Worm (Caenorhabditis elegans) whole organism, mixed stage, embryonic: ENCODE measurements around the gene Y48A6C.4.

Source experiments
- M03D4.4 ChIP-seq: sonication (generic microtip); optimal IDR thresholded peaks from 2 replicates; lab custom pipeline; 2017; ENCODE audit warnings: mild to moderate bottlenecking, missing genetic modification characterization, missing compliant biosample characterization
- bed-3 ChIP-seq: fragments of 200-800 bp; sonication (Bioruptor generic); optimal IDR thresholded peaks from 3 replicates; lab custom pipeline; 2018; ENCODE audit warnings: mild to moderate bottlenecking, missing genetic modification characterization, moderate library complexity, missing compliant biosample characterization
- ceh-39 ChIP-seq: fragments of 150-350 bp; optimal IDR thresholded peaks from 2 replicates; lab custom pipeline; 2014; ENCODE audit warnings: missing biosample characterization, missing genetic modification characterization
- ceh-43 ChIP-seq: fragments of 200-800 bp; sonication (Bioruptor generic); optimal IDR thresholded peaks from 2 replicates; lab custom pipeline; 2018; ENCODE audit warnings: mild to moderate bottlenecking, missing genetic modification characterization, moderate library complexity, missing compliant biosample characterization
- ceh-83 ChIP-seq: fragments of 200-800 bp; sonication (Bioruptor generic); optimal IDR thresholded peaks from 2 replicates; lab custom pipeline; 2018; ENCODE audit warnings: mild to moderate bottlenecking, missing genetic modification characterization, missing compliant biosample characterization
- ces-1 ChIP-seq: fragments of 150-350 bp; optimal IDR thresholded peaks from 2 replicates; lab custom pipeline; 2014; ENCODE audit warnings: missing biosample characterization, missing genetic modification reagents, missing genetic modification characterization
- cnd-1 ChIP-seq: fragments of 200-800 bp; sonication (Bioruptor generic); optimal IDR thresholded peaks from 2 replicates; lab custom pipeline; 2018; ENCODE audit warnings: mild to moderate bottlenecking, missing genetic modification characterization, missing compliant biosample characterization
- drap-1 ChIP-seq: fragments of 200-800 bp; sonication (Bioruptor generic); optimal IDR thresholded peaks from 3 replicates; lab custom pipeline; 2018; ENCODE audit warnings: mild to moderate bottlenecking, missing genetic modification characterization, missing compliant biosample characterization
- elt-1 ChIP-seq: sonication (generic microtip); optimal IDR thresholded peaks from 2 replicates; lab custom pipeline; 2017; ENCODE audit warnings: missing genetic modification characterization, mild to moderate bottlenecking, missing compliant biosample characterization, antibody characterized with exemption, moderate library complexity, borderline replicate concordance; ENCODE audit not compliant: insufficient read depth
- elt-3 ChIP-seq: fragments of 150-350 bp; optimal IDR thresholded peaks from 2 replicates; lab custom pipeline; 2014; ENCODE audit warnings: missing biosample characterization, missing genetic modification characterization
- flh-1 ChIP-seq: fragments of 200-800 bp; sonication (Bioruptor generic); optimal IDR thresholded peaks from 2 replicates; lab custom pipeline; 2018; ENCODE audit warnings: mild to moderate bottlenecking, missing genetic modification characterization, moderate library complexity, missing compliant biosample characterization
- ham-2 ChIP-seq: fragments of 200-800 bp; sonication (Bioruptor generic); optimal IDR thresholded peaks from 2 replicates; lab custom pipeline; 2018; ENCODE audit warnings: mild to moderate bottlenecking, missing genetic modification characterization, missing compliant biosample characterization
- hlh-1 ChIP-seq: fragments of 150-350 bp; optimal IDR thresholded peaks from 2 replicates; lab custom pipeline; 2014; ENCODE audit warnings: missing biosample characterization, missing genetic modification reagents, missing genetic modification characterization
- lin-13 ChIP-seq: fragments of 150-350 bp; optimal IDR thresholded peaks from 2 replicates; lab custom pipeline; 2014; ENCODE audit warnings: missing biosample characterization, missing genetic modification characterization
- lin-32 ChIP-seq: fragments of 200-800 bp; sonication (Bioruptor generic); optimal IDR thresholded peaks from 2 replicates; lab custom pipeline; 2018; ENCODE audit warnings: mild to moderate bottlenecking, missing genetic modification characterization, missing compliant biosample characterization
- lsy-2 ChIP-seq: fragments of 150-350 bp; optimal IDR thresholded peaks from 2 replicates; lab custom pipeline; 2014; ENCODE audit warnings: missing biosample characterization, missing genetic modification characterization
- mab-5 ChIP-seq: fragments of 150-350 bp; optimal IDR thresholded peaks from 2 replicates; lab custom pipeline; 2014; ENCODE audit warnings: missing biosample characterization, missing genetic modification characterization
- mep-1 ChIP-seq: fragments of 150-350 bp; optimal IDR thresholded peaks from 2 replicates; lab custom pipeline; 2017; ENCODE audit warnings: missing biosample characterization, missing genetic modification reagents, missing genetic modification characterization, inconsistent platforms
- mls-2 ChIP-seq: sonication (generic microtip); optimal IDR thresholded peaks from 2 replicates; lab custom pipeline; 2016; ENCODE audit warnings: mild to moderate bottlenecking, missing genetic modification characterization, moderate library complexity, missing compliant biosample characterization
- nhr-12 ChIP-seq: fragments of 150-350 bp; optimal IDR thresholded peaks from 2 replicates; lab custom pipeline; 2014; ENCODE audit warnings: missing biosample characterization, missing genetic modification characterization
- nhr-2 ChIP-seq: fragments of 150-350 bp; optimal IDR thresholded peaks from 2 replicates; lab custom pipeline; 2014; ENCODE audit warnings: missing biosample characterization, missing genetic modification characterization
- nhr-237 ChIP-seq: fragments of 150-350 bp; optimal IDR thresholded peaks from 2 replicates; lab custom pipeline; 2014; ENCODE audit warnings: missing biosample characterization, missing genetic modification characterization
- nhr-28 ChIP-seq: fragments of 150-350 bp; optimal IDR thresholded peaks from 2 replicates; lab custom pipeline; 2014; ENCODE audit warnings: missing biosample characterization, missing genetic modification characterization
- nhr-76 ChIP-seq: sonication (generic microtip); optimal IDR thresholded peaks from 2 replicates; lab custom pipeline; 2017; ENCODE audit warnings: missing biosample characterization, missing genetic modification characterization
- pha-4 ChIP-seq: fragments of 150-350 bp; optimal IDR thresholded peaks from 2 replicates; lab custom pipeline; 2018; ENCODE audit warnings: missing biosample characterization, missing genetic modification reagents, missing genetic modification characterization
- sem-2 ChIP-seq: fragments of 200-800 bp; sonication (Bioruptor generic); optimal IDR thresholded peaks from 2 replicates; lab custom pipeline; 2018; ENCODE audit warnings: mild to moderate bottlenecking, missing genetic modification characterization, missing compliant biosample characterization
- sptf-1 ChIP-seq: sonication (generic microtip); optimal IDR thresholded peaks from 2 replicates; lab custom pipeline; 2017; ENCODE audit warnings: mild to moderate bottlenecking, missing genetic modification characterization, moderate library complexity, missing compliant biosample characterization
- tbx-8 ChIP-seq: fragments of 200-800 bp; sonication (Bioruptor generic); optimal IDR thresholded peaks from 2 replicates; lab custom pipeline; 2018; ENCODE audit warnings: mild to moderate bottlenecking, missing genetic modification characterization, moderate library complexity, missing compliant biosample characterization
- unc-120 ChIP-seq: sonication (generic microtip); optimal IDR thresholded peaks from 2 replicates; lab custom pipeline; 2017; ENCODE audit warnings: missing genetic modification characterization, missing compliant biosample characterization; ENCODE audit not compliant: poor library complexity, severe bottlenecking
- unc-39 ChIP-seq: fragments of 150-350 bp; optimal IDR thresholded peaks from 2 replicates; lab custom pipeline; 2014; ENCODE audit warnings: missing biosample characterization, missing genetic modification characterization
- unc-62 ChIP-seq: fragments of 150-350 bp; optimal IDR thresholded peaks from 2 replicates; lab custom pipeline; 2014; ENCODE audit warnings: missing biosample characterization, missing genetic modification reagents, missing genetic modification characterization
- zip-8 ChIP-seq: fragments of 150-350 bp; optimal IDR thresholded peaks from 2 replicates; lab custom pipeline; 2014; ENCODE audit warnings: missing biosample characterization, missing genetic modification characterization
- ztf-11 ChIP-seq: fragments of 150-350 bp; optimal IDR thresholded peaks from 2 replicates; lab custom pipeline; 2014; ENCODE audit warnings: missing biosample characterization, missing genetic modification characterization

Y48A6C.4 gene

DNA sequence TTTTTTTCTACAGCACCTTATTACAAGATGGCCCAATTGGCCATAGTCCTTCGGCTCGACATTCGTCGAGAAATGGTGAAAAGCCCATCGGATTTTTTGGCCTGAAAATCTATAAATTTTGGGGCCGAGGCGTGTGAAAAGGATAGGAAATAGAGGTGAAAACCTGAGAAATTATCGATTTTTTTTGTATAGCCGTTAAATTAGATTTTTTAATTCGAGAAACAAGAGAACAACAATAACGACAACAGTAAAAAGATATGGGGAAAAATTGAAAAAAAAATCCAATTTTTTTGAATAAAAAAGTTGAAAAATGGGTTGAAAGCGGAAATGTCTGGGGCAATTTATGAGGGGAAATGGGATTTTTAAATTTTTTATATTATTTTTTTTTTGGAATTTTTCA, 19.7 kb upstream of the Y48A6C.4 start, which contains the start of gene hmt-1:
Gene hmt-1 (minus strand): TSS at position 101 of the 400 bp plus-strand sequence.
- no peak for TF ChIP-seq mab-5 (tag; lab: Kevin White, UChicago)

DNA sequence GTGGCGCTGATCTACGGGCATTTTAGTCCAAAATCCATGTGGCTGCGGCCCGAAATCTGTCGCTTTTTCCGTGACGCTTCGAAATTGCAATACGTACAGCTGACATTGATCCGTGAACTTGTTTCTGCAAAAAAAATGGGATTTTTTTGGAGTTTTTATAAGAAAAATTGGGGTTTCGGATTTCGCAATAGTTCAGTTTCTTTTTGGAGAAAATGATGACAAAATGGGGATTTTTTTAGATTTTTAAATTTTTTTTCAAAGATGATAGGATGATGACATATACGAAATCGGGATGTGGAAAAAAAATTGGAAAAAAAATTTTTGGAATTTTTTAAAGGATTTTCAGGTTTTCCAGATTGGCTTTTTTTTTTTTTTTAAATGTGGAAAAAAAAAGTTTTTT, 18.4 kb upstream of the Y48A6C.4 start:
- TF ChIP-seq ces-1 (GFP tag; lab: Kevin White, UChicago), result no peak
- TF ChIP-seq tbx-8 (GFP tag; lab: Kevin White, UChicago), result no peak
- TF ChIP-seq ham-2 (GFP tag; lab: Kevin White, UChicago), result no peak
- no peak for TF ChIP-seq lin-13 (tag; lab: Kevin White, UChicago)
- TF ChIP-seq drap-1, result no peak
- TF ChIP-seq elt-1 (tag; lab: Kevin White, UChicago), result no peak
- no peak for TF ChIP-seq mls-2
- no peak for TF ChIP-seq cnd-1 (tag; lab: Kevin White, UChicago)
- TF ChIP-seq mep-1 (tag; lab: Kevin White, UChicago), result no peak
- TF ChIP-seq zip-8 (tag; lab: Kevin White, UChicago), result no peak
- no peak for TF ChIP-seq lin-32

DNA sequence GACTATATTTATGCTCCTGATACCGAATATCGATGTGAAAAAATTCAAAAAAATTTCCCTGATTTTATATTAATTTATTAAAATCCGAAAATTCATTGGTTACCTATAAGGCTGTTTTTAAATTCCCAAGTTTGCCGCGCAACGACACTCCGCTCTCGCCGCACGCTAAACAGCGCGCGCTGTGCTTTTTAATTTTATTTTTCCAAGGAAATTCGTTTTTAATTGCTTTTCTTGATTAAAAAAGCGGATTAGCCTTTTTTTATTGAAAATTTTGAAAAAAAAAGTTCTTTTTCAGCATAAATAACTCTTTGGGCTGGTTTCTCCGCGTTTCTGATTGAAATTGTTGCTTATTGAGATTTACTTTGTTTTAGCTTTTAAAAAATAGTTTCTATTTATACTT, 12.3 kb upstream of the Y48A6C.4 start:
- TF ChIP-seq zip-8 (tag; lab: Kevin White, UChicago), result no peak
- no peak for TF ChIP-seq ham-2 (GFP tag; lab: Kevin White, UChicago)
- no peak for TF ChIP-seq M03D4.4 (tag; lab: Kevin White, UChicago)
- no peak for TF ChIP-seq unc-62 (GFP tag; lab: Kevin White, UChicago)
- TF ChIP-seq ceh-39, result no peak
- TF ChIP-seq nhr-237, result no peak
- no peak for TF ChIP-seq bed-3 (GFP tag; lab: Kevin White, UChicago)
- no peak for TF ChIP-seq ces-1 (GFP tag; lab: Kevin White, UChicago)
- no peak for TF ChIP-seq ceh-43 (GFP tag; lab: Kevin White, UChicago)
- TF ChIP-seq elt-3 (tag; lab: Kevin White, UChicago), result no peak
- TF ChIP-seq mab-5 (tag; lab: Kevin White, UChicago), result no peak
- no peak for TF ChIP-seq hlh-1 (tag; lab: Kevin White, UChicago)
- TF ChIP-seq nhr-76 (tag; lab: Kevin White, UChicago), result no peak
- no peak for TF ChIP-seq nhr-2
- no peak for TF ChIP-seq drap-1
- TF ChIP-seq lsy-2, result no peak

DNA sequence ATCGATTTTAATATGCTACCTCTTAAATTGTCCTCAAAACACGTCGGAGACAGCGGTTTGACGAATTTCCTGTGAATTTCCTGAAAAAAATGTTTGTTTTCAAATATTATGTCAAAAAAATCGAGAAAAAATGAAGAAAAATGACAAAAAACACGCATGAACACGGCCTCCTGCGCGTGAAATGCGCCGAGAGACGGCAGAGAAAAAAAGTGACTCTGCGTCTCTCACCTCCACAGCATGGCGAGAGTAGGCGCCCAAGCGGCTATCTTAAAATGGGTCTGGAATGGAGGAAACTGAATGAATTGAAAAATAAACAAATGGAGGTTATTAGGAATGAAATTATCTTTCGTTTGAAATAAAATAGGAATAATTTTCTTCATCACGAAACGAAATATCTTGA, 8.8 kb upstream of the Y48A6C.4 start:
- no peak for TF ChIP-seq unc-120 (tag; lab: Kevin White, UChicago)
- TF ChIP-seq sem-2 (GFP tag; lab: Kevin White, UChicago), result no peak
- TF ChIP-seq mls-2, result peak; percentile 53
- TF ChIP-seq M03D4.4 (tag; lab: Kevin White, UChicago), result peak; percentile 14
- TF ChIP-seq hlh-1 (tag; lab: Kevin White, UChicago), result no peak
- peak; percentile 74 for TF ChIP-seq sptf-1 (tag; lab: Kevin White, UChicago)
- TF ChIP-seq ces-1 (GFP tag; lab: Kevin White, UChicago), result peak; percentile 40
- TF ChIP-seq drap-1, result peak; percentile 4
- no peak for TF ChIP-seq ceh-83 (GFP tag; lab: Kevin White, UChicago)
- TF ChIP-seq lin-32, result no peak
- TF ChIP-seq nhr-76 (tag; lab: Kevin White, UChicago), result no peak
- TF ChIP-seq ceh-43 (GFP tag; lab: Kevin White, UChicago), result no peak
- TF ChIP-seq mep-1 (tag; lab: Kevin White, UChicago), result peak; percentile 51
- no peak for TF ChIP-seq ztf-11 (tag; lab: Kevin White, UChicago)
- TF ChIP-seq lsy-2, result peak; percentile 33
- peak; percentile 14 for TF ChIP-seq pha-4 (tag; lab: Kevin White, UChicago)

DNA sequence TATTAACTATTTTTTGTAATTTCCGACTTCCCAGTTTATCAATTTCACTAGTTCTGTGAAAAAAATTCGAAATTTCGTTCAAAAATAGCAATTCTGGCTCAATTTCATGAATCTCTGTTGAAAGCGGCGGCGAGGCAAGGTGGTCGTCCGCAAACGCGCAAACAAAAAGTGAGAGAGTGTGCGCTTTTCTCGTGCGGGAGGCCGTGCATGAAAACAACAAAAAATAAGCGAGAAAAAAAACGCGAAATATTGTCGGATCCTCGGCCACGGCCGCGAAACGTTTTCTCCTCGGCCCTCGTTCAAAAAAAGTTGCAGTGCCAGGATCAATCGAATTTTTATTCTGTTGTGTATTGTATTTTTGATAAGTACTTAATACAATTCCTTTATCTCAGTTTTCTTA, 6.9 kb upstream of the Y48A6C.4 start:
- peak; percentile 6 for TF ChIP-seq cnd-1 (tag; lab: Kevin White, UChicago)
- no peak for TF ChIP-seq drap-1
- no peak for TF ChIP-seq bed-3 (GFP tag; lab: Kevin White, UChicago)
- TF ChIP-seq ceh-43 (GFP tag; lab: Kevin White, UChicago), result no peak

DNA sequence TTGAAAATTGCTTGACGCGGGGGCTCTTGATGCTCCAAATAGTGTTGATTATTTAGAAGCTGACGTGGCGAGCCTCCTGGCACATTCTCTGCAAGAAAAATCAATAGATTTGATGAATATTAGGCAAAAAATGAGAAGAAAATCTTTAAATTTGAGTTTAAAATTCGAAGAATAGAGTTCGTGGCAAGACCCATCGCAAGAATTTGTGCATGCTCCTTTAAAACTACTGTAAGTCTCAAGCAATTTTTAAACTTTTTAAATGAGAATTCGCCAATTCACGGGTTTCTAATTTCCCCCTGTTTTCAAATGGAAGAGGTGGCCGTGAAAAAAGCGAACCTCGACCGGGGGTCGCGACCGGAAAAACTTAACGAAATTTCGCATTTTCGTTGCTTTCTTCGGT, 5.8 kb upstream of the Y48A6C.4 start:
- no peak for TF ChIP-seq M03D4.4 (tag; lab: Kevin White, UChicago)
- no peak for TF ChIP-seq ceh-83 (GFP tag; lab: Kevin White, UChicago)
- TF ChIP-seq ceh-43 (GFP tag; lab: Kevin White, UChicago), result no peak
- TF ChIP-seq nhr-28, result no peak
- no peak for TF ChIP-seq nhr-12 (tag; lab: Kevin White, UChicago)
- TF ChIP-seq tbx-8 (GFP tag; lab: Kevin White, UChicago), result no peak
- no peak for TF ChIP-seq unc-120 (tag; lab: Kevin White, UChicago)
- TF ChIP-seq ztf-11 (tag; lab: Kevin White, UChicago), result no peak
- no peak for TF ChIP-seq mep-1 (tag; lab: Kevin White, UChicago)
- no peak for TF ChIP-seq lin-32
- TF ChIP-seq unc-39, result no peak
- no peak for TF ChIP-seq flh-1 (GFP tag; lab: Kevin White, UChicago)
- no peak for TF ChIP-seq mab-5 (tag; lab: Kevin White, UChicago)
